Fruit fly (Drosophila melanogaster): ENCODE measurements around the gene CG10657.
A peak's percentile ranks its signal among the peaks of the same experiment; 100 is the strongest.

Gene CG10657

DNA sequence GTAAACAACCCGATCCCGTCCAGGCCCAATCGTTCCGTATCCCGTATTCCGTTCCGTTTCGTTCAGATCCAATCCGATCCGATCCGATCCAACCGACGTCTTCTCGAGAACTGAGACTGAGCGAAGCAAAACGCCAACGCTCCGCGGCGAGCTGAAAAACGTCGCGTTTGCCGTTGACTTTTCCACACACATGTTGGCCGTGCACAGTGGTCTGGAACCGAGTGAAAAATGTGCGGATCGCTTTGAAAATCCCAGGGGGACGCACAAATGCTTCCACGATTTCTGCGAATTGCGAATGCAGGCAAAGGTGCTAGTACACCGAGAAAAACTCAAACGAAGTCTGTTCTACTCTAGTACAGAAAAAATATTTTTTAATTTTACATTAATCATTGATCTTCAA, 12.1 kb downstream of the CG10657 start, which contains the start of gene CG10663 (continued):
- TF ChIP-seq CG10209 (GFP tag; optimal IDR thresholded peaks at IDR 0.05) (no peak), CG31388 (GFP tag; optimal IDR thresholded peaks at IDR 0.05) (no peak), CG17568 (GFP tag; optimal IDR thresholded peaks at IDR 0.05) (no peak), CG16863 (GFP tag; optimal IDR thresholded peaks at IDR 0.05) (peak; percentile 10), CG15601 (tag; optimal IDR thresholded peaks at IDR 0.05) (no peak), CG13123 (GFP tag; optimal IDR thresholded peaks at IDR 0.05) (no peak), Rx (GFP tag; IDR thresholded peaks at IDR 0.05) (no peak), twi (tag; optimal IDR thresholded peaks at IDR 0.05) (peak; percentile 96), CG12104 (GFP tag; optimal IDR thresholded peaks at IDR 0.05) (no peak), bbx (GFP tag; IDR thresholded peaks at IDR 0.05; ENCODE audit: partially characterized antibody) (peak; percentile 60; the same call in 1 of the 2 replicates), bowl (GFP tag; IDR thresholded peaks at IDR 0.05) (no peak), CG2678 (tag; optimal IDR thresholded peaks at IDR 0.05) (peak; percentile 9), CG6254 (GFP tag; optimal IDR thresholded peaks at IDR 0.05) (peak; percentile 13), exex (tag; optimal IDR thresholded peaks at IDR 0.05) (no peak), CG15073 (GFP tag; optimal IDR thresholded peaks at IDR 0.05) (no peak), CG32532 (GFP tag; IDR thresholded peaks at IDR 0.05) (peak; percentile 32; the same call in 1 of the 2 replicates), CG12236 (GFP tag; optimal IDR thresholded peaks at IDR 0.05) (no peak), CG16813 (GFP tag; IDR thresholded peaks at IDR 0.05; ENCODE audit: partially characterized antibody) (peak; percentile 43; the same call in 1 of the 3 replicates), BtbVII (GFP tag; optimal IDR thresholded peaks at IDR 0.05) (no peak), Bgb (GFP tag; IDR thresholded peaks at IDR 0.05; ENCODE audit: partially characterized antibody) (peak; percentile 41; the same call in 1 of the 2 replicates), CG4854 (GFP tag; optimal IDR thresholded peaks at IDR 0.05) (no peak), CG42726 (GFP tag; IDR thresholded peaks at IDR 0.05; ENCODE audit: partially characterized antibody) (0 out of 2 replicates have a peak, but pooled peaks have one; percentile 13), CG14014 (GFP tag; IDR thresholded peaks at IDR 0.05) (peak; percentile 32; the same call in 1 of the 2 replicates), chm (GFP tag; IDR thresholded peaks at IDR 0.05) (peak; percentile 43; the same call in 1 of the 2 replicates), sisA (GFP tag; IDR thresholded peaks at IDR 0.05) (0 out of 2 replicates have a peak, but pooled peaks have one; percentile 5), Opbp (GFP tag; IDR thresholded peaks at IDR 0.05; ENCODE audit: partially characterized antibody) (0 out of 3 replicates have a peak, but pooled peaks have one; percentile 24), Doc3 (GFP tag; IDR thresholded peaks at IDR 0.05; ENCODE audit: partially characterized antibody) (0 out of 3 replicates have a peak, but pooled peaks have one; percentile 33)

DNA sequence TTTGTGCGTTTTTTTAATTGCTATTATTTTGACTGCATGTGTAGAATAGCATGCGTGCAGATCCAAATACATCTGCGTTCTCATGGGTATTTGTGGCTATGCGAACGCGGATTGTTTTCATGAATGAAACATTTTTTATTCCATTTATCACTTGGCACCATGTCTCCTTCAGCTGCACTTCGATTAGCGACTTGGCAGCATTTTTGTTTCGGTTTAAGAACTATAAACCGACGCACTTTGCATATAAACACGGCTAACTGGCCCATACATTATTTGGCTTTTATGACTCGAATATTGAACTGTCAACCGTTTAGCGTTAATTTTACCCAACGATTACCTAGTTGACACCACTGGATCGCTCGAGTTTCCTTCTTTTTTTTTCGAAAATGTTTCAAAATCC, 12.6 kb downstream of the CG10657 start:
- TF ChIP-seq knrl (GFP tag; IDR thresholded peaks at IDR 0.05; ENCODE audit: partially characterized antibody) = no peak
- TF ChIP-seq yki (optimal IDR thresholded peaks at IDR 0.05) = no peak
- TF ChIP-seq stwl (tag; optimal IDR thresholded peaks at IDR 0.05) = peak; percentile 10
- no peak for TF ChIP-seq Bgb (GFP tag; IDR thresholded peaks at IDR 0.05; ENCODE audit: partially characterized antibody)

DNA sequence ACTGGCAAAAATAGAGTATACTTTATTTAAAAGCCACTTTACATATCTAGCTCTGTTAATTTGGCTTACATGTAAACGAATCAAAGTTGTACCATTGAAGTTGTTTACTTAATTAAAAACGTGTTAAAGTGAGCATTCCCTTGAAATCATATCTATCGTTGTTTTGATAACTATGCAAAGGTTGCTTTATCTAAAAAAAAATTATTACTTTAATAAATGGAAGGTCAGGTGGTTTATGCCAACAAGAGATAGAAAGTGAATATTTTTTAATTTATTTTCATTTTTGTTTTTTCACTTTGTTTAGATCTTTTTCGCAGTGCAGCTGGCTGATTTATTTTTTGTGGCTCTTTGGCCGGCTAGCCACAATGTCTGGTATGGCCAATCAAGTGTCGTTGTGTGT, 14.1 kb downstream of the CG10657 start:
- TF ChIP-seq C15 (GFP tag; IDR thresholded peaks at IDR 0.05) = no peak
- no peak for TF ChIP-seq cad (GFP tag; optimal IDR thresholded peaks at IDR 0.05)
- peak; percentile 81 for TF ChIP-seq CG12391 (tag; optimal IDR thresholded peaks at IDR 0.05)
- TF ChIP-seq Sry-β (GFP tag; optimal IDR thresholded peaks at IDR 0.05) = no peak
- no peak for TF ChIP-seq slou (GFP tag; optimal IDR thresholded peaks at IDR 0.05)
- peak; percentile 59 for TF ChIP-seq al (GFP tag; IDR thresholded peaks at IDR 0.05)
- no peak for TF ChIP-seq Hr39 (optimal IDR thresholded peaks at IDR 0.05)
- no peak; the same call in 2 of the 4 replicates for TF ChIP-seq Gug (GFP tag; IDR thresholded peaks at IDR 0.05)
- peak; percentile 56 for TF ChIP-seq CG1602 (GFP tag; optimal IDR thresholded peaks at IDR 0.05)
- TF ChIP-seq rib (GFP tag; IDR thresholded peaks at IDR 0.05) = peak; percentile 9; the same call in 1 of the 2 replicates
- peak; percentile 79 for TF ChIP-seq Ptx1 (GFP tag; IDR thresholded peaks at IDR 0.05)
- TF ChIP-seq B-H1 (GFP tag; IDR thresholded peaks at IDR 0.05) = peak; percentile 66
- no peak for TF ChIP-seq CG9932 (GFP tag; IDR thresholded peaks at IDR 0.05)
- no peak for TF ChIP-seq vfl (GFP tag; optimal IDR thresholded peaks at IDR 0.05)
- TF ChIP-seq CG12744 (GFP tag; optimal IDR thresholded peaks at IDR 0.05) = peak; percentile 37
- no peak for TF ChIP-seq disco-r (GFP tag; optimal IDR thresholded peaks at IDR 0.05)
- peak; percentile 3 for TF ChIP-seq psq (GFP tag; optimal IDR thresholded peaks at IDR 0.05)
- TF ChIP-seq zf30C (GFP tag; optimal IDR thresholded peaks at IDR 0.05) = no peak
- no peak for TF ChIP-seq Dp (GFP tag; optimal IDR thresholded peaks at IDR 0.05)
- peak; percentile 89 for TF ChIP-seq Drgx (GFP tag; IDR thresholded peaks at IDR 0.05)

Data from whole organism, embryonic.